Worm (Caenorhabditis elegans): ENCODE results near the gene srg-65.

Gene srg-65

DNA sequence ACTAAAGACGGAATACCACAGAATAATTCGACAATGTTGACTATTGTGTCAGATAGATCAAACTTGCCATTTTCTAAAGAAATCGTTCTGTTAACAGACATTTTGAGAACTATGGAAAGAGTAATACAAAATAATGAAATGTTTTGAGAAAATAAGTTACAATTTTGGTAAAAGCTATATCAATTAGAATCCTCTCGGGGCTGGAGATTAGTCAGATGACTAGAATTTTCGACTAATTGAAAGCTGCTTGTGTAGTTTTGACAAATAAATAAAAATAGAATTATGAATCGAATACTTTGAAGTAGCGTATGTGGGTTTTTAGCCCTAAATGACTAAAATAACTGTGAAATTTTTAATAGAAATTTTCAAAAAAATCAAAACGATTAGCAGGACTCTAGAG is at the start of gene srg-65:
srg-65 (minus strand) TSS at position 101 of the 400 bp plus-strand sequence.
- TF ChIP-seq unc-62 (GFP tag; optimal IDR thresholded peaks at IDR 0.05) = no peak

DNA sequence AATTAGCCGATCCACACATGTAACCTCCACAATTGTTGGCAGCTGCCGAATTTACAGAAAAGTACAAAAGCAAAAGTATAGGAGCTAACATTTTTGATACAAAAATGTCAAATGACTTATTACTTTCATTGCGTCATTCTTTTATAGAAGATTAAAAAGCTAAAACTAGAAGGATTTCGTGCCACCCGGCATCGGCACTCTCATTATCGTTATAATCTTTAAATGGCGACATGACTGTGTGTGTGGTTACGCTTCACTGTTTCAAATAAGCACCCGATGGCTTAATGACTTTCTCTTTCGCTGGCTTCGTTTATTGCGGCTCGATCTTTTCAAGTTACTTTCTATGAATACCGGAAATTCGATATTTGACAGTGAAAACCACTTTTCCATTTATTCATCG is 49.0 kb upstream of the srg-65 start, which contains the start of gene grl-1:
grl-1 (minus strand) TSS at position 101 of the 400 bp plus-strand sequence.
- no peak for TF ChIP-seq unc-62 (GFP tag; optimal IDR thresholded peaks at IDR 0.05)

DNA sequence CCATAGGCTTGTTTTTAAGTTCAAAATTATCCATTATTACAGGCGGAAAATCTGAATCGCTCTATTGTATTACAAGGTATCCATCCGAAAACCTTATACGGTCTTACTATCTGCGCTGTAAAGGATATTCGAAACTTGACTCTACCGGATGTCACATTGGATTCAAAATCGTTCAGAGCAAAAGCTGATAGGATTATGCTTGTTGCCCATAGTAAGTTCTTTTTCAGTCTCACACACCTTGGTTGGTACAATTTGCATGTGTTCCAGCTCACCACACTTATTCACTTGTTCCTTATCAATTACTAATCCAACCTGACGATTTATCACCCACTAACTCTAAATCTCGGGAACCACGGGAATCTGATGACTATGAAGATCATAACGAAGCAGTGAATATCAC is 42.9 kb upstream of the srg-65 start:
- no peak for TF ChIP-seq unc-62 (GFP tag; optimal IDR thresholded peaks at IDR 0.05)

DNA sequence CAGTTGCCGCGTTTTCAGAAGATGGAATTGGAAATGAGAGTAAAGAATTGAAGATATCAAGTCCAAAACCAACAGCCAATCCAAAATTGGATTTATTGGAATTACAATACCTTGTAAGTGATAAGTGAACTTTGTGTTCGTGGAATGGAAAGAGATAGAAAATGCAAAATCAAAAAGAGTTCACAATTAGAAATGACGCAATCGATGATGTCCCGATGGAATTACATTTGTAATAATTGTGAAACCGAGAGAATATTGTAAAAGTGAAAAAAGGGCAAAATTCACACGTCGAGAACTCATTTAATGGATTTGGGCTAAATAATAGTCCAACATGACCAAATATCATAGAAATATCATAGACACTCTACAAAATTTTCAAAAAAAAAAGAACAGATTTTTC is 40.4 kb upstream of the srg-65 start:
- TF ChIP-seq unc-62 (GFP tag; optimal IDR thresholded peaks at IDR 0.05) = no peak

DNA sequence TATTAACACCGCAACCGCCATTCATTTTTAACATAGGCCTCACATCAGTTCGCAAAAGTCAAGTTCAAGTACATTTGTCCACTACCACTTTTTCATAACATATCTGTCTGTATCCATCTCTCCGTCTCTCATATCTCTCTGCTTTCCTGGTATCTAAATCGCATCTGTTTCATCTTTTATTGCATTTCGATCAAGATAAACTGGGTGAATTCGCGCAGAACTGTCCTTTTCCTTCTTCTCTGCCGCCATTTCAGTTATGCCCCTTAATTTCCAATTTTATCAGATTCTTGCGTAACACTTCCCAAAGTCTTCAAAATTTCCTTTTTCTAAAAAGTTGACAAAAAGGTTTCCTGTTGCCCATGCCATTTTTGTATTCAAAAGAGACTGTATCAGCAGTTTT is 38.5 kb upstream of the srg-65 start:
- TF ChIP-seq unc-62 (GFP tag; optimal IDR thresholded peaks at IDR 0.05) = no peak

DNA sequence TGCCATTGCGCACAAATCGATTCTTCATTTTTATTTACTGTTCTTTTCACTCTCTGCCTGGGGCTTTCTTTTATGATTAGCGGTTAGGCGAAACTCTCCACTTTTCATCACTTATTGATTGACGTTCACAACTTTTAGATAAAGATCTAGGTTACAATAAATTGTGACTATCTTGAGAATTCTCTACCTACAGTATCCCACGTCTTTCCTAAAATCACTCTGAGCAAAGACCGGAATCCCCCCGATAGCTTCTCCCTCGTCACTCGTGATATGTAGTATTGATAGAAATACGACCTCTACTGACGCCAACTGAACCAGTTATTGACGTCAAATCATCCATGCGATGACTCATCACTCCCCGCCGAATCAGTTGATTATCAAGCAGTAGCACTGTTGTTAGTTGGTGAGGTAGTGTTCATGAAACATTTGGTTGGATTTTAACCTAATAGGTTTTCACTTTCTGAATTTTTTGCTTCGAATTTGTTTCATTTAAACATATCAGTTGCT is 37.0 kb upstream of the srg-65 start, which contains the start of gene hir-1:
hir-1 (plus strand) TSS at position 405 of the 507 bp plus-strand sequence.
- TF ChIP-seq unc-62 (GFP tag; optimal IDR thresholded peaks at IDR 0.05) = no peak

DNA sequence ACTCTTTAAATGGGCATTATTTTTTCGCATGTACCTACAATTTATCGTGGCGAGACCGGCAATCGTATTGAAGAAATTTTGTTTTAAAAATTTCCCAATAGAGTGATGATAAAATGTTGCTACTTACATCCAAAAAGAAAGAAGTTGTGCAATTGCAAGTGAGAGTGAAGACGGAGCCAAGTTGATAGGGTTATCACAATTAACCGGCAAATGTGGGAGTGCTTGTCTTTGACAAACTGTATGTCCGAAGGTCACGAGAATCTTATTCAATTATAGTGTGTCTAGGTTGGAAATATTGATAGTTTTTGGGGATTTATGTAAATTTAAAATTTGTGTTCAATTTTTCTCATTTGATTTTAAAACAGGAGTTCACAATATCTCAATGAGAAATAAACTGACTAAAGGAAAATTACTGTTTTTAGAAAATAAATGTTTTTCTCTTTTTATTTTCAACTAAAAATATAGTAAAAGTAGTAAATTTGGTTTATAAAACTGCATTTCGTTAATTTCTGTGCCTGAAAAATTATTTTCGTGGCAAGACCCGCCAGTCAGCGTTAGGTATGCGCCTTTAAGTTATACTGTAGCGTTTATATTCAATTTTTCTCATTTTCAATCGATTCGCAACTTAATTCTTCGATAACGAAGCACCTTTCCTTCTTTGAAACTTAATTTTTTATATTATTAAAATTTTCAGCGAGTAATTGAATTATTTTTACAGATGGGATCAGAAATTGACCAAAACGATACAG is 29.0 kb upstream of the srg-65 start, which contains the start of the genes hpo-15 and mms-19:
hpo-15 (minus strand) TSS at position 201 of the 749 bp plus-strand sequence.
mms-19 (plus strand) TSS at position 719 of the 749 bp plus-strand sequence.
- no peak for TF ChIP-seq unc-62 (GFP tag; optimal IDR thresholded peaks at IDR 0.05)

DNA sequence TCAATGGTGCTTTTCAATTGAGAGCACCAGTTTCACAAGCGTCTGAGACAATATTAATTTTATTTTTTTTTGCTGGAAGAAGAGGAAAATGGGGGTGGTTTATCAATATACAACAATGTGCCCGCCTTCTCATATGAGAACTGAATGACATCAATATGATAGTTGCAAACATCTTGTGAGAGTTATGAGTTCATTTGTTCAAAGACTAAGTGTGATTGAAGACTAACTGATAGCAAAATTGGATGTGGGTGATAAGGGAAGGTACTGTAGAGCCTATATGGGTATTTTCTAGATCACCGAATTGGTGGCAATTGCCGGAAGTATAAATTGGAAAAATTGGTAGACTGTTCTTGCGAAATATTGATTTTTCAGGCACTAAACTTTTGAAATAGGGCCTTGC is 27.8 kb upstream of the srg-65 start:
- no peak for TF ChIP-seq unc-62 (GFP tag; optimal IDR thresholded peaks at IDR 0.05)

DNA sequence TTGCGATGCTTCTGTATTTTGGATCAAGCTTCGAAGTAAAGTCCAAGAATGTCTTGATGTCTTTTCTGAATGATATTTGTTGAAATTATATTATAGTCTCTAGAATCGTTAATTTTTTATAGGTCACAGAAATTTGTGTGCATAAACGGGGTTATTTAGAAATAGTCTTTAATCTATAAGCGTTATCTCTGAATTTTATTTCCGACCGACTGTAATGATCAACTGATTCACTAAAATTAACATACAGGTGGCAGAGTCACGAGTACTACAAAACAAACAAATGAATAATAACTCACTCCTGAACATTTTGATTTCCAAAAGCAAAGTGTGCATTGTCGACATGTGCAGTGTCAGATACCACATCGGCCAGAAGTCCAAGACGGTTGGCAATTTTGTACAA is 27.0 kb upstream of the srg-65 start:
- TF ChIP-seq unc-62 (GFP tag; optimal IDR thresholded peaks at IDR 0.05) = no peak

DNA sequence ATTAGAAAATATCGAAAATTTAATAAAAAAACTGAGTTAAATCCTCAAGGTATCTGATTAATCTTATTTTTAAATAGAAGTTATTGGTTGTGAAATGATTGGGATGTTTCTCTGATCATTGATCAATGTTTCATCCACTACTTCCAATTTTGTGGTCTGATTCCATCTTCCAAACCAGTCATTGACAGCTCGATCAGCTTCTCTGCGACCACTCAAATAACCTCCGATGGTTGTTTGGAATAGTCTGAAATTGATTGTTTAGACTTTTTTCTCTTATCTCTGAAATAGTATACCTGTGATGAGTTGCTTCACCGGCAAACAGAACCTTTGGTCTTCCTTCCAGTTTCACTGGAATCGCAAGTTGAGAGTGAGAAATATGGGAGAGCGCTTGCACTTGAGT is 25.2 kb upstream of the srg-65 start:
- TF ChIP-seq unc-62 (GFP tag; optimal IDR thresholded peaks at IDR 0.05) = no peak

DNA sequence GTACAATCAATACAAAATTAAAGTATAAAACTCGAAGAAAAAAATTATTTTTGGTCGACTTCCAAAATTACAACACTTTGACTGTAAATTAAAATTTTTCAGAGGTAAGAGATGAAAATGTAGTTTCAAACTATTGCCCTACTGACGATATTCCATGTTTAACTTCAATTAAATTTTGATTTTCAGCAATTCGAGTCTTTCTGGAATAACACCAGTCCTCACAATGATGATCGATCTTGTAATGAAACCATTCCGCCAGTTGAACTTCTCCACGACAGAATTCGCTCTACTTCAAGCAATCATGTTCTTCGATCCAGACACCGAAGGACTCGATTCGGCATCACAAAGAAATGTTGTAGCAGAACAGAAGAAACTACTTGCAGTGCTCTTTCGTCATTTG is 24.4 kb upstream of the srg-65 start:
- TF ChIP-seq unc-62 (GFP tag; optimal IDR thresholded peaks at IDR 0.05) = no peak

DNA sequence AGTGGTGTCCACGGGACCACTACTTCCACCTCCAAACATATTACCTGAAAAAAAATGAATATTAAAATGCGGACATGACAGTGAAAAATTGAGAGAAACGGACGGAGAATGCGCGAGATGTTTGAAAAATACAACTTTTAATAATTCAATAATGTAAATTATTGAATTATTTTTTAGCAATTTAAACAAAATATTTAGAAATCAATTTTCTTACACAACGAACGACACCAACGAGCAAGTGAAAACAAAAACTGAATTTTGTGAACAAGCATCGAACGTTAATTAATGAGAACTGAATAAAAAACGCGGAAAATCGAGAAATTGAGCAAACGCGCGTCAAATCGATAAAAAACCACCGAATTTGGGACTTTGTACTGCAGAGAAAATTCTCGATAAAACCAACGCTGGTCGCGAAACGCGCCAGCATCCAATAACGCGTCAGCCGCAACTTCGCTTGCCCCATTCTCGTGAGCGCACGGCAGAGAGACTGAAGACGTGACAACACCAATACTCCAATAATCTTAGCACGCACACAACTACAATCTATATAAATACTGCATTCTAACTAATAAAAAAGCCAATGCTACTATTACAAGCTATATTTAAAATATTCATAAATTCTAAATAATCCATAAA is 20.2 kb upstream of the srg-65 start, which contains the start of the genes dnj-19 and nhr-47:
dnj-19 (minus strand) TSS at position 51 of the 636 bp plus-strand sequence.
nhr-47 (plus strand) TSS at position 447 of the 636 bp plus-strand sequence.
- TF ChIP-seq unc-62 (GFP tag; optimal IDR thresholded peaks at IDR 0.05) = no peak

DNA sequence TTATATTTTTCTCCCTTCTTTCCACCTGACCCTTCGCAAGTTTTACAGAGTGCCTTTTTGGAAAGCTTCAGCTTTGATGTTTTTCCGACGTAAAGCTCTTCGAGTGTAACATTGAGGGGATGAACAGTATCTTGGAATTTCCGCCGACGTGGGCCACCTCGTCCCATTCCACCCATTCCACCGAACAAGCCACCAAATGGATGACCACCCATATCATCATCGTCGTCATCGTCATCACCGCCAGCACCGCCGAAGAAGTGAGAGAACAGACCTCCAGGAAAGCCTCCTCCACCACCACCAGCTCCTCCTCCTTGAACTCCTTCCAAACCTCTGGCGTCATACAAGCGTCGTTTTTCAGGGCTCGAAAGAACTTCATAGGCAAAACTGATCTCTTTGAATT is 19.5 kb upstream of the srg-65 start:
- no peak for TF ChIP-seq unc-62 (GFP tag; optimal IDR thresholded peaks at IDR 0.05)

DNA sequence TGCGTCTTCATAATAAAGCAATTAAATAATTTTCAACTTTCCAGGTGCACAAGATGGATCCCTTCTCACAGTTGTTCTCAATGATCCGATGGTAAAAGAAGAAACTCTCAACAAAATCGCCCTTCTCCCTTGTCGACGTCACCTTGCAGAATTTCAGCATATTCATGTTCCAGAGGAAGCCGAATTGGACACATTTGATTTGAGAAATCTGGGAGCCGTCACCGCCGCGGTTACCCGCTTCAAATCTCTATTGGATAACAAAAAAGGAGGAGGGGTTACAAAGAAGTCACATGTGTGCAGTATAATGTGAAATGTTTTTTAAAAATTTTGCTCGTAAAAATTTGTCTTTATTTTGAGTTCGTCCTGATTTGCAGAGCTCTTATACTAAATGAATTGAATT is 17.9 kb upstream of the srg-65 start:
- TF ChIP-seq unc-62 (GFP tag; optimal IDR thresholded peaks at IDR 0.05) = no peak

DNA sequence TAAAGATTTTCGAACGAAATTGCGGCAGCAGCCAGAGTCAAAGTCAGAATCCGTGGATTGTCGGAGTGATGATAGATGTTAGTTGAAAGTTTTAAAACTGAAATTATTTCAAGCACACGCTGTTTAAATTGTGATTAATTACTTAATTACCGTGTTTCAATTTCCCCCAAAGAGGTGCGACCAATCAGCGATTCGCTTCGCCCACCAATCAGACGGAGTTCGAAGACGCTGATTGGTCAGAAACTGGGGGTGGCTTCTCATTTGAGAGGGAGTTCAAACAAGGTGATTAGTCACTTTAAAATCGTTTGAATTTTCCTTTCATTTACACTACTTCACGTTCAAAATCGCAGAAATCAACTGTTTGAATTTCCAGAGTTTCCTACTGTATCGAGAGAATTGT is 14.7 kb upstream of the srg-65 start:
- no peak for TF ChIP-seq unc-62 (GFP tag; optimal IDR thresholded peaks at IDR 0.05)

DNA sequence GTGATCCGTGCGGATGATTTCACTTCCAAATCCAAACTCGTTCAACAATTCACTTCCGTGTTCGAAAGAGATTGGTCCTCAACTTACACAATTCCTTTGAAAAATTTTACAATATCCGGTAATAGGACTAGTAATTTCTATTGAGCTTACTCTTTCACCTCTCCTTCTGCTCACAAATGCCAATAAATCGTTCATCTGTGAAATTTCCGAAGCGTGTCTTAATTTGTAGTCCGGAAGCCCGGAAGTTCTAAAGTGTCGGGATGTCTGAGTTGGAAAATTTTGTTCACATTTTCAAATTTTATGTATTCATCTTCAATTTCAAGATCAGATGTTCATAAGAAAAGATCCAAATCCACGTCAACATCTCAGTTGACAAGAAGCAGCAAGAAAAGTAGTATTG is 8.7 kb upstream of the srg-65 start, which contains the start of gene T05C3.2:
T05C3.2 (plus strand) TSS at position 301 of the 400 bp plus-strand sequence.
- no peak for TF ChIP-seq unc-62 (GFP tag; optimal IDR thresholded peaks at IDR 0.05)

DNA sequence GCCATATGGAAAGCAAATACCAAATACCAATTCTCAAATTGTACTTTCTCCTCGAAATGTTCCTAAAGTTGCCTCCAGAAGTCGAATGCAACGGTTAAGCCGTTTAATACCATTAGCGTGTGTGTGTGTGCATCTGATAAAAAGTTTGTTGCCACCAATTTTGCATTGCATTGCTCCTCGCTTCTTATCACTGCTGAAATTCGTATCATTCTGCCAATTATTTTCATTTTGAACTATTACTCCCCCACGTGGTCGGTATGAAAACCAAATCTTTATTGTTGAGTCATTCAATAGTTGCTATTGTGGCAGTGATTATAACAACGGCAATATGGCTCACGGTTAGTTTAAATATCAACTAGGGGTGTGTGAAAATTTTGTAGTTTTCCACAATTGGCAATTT is 5.4 kb upstream of the srg-65 start, which contains the start of gene T05C3.6:
T05C3.6 (plus strand) TSS at position 241 of the 400 bp plus-strand sequence.
- TF ChIP-seq unc-62 (GFP tag; optimal IDR thresholded peaks at IDR 0.05) = no peak
